Worm (Caenorhabditis elegans) whole organism, young adult: ENCODE results near the gene fbxc-44.

Experiments
- C06A6.2 ChIP-seq: fragments of 200-800 bp; sonication (Bioruptor generic); conservative IDR thresholded peaks from 2 replicates; pipeline ENCODE4 v1.3.6; 2022; ENCODE audit warnings: missing genetic modification characterization, missing compliant biosample characterization
- F23B12.7 ChIP-seq: sonication (generic microtip); optimal IDR thresholded peaks from 2 replicates; lab custom pipeline; 2017; ENCODE audit warnings: missing genetic modification characterization, mild to moderate bottlenecking, missing compliant biosample characterization, antibody characterized with exemption, moderate library complexity; ENCODE audit not compliant: insufficient read depth
- F49E8.2 ChIP-seq: sonication (generic microtip); optimal IDR thresholded peaks from 3 replicates; lab custom pipeline; 2017; ENCODE audit warnings: missing genetic modification characterization, mild to moderate bottlenecking, missing compliant biosample characterization, antibody characterized with exemption, moderate library complexity; ENCODE audit not compliant: insufficient read depth
- F57A8.1 ChIP-seq: fragments of 200-800 bp; sonication (Bioruptor generic); optimal IDR thresholded peaks from 2 replicates; lab custom pipeline; 2018; ENCODE audit warnings: mild to moderate bottlenecking, missing genetic modification characterization, moderate library complexity, missing compliant biosample characterization
- K12H6.12 ChIP-seq: fragments of 200-800 bp; sonication (Bioruptor generic); optimal IDR thresholded peaks from 2 replicates; lab custom pipeline; 2018; ENCODE audit warnings: mild to moderate bottlenecking, missing genetic modification characterization, missing compliant biosample characterization
- T26A5.8 ChIP-seq: sonication (generic microtip); optimal IDR thresholded peaks from 2 replicates; lab custom pipeline; 2016; ENCODE audit warnings: missing genetic modification characterization, missing compliant biosample characterization
- akir-1 ChIP-seq: fragments of 200-800 bp; sonication (Bioruptor generic); optimal IDR thresholded peaks from 2 replicates; lab custom pipeline; 2018; ENCODE audit warnings: mild to moderate bottlenecking, missing genetic modification characterization, moderate library complexity, missing compliant biosample characterization
- aptf-2 ChIP-seq: fragments of 200-800 bp; sonication (Bioruptor generic); conservative IDR thresholded peaks from 2 replicates; pipeline ENCODE4 v1.3.6; 2022; ENCODE audit warnings: missing genetic modification reagents, missing genetic modification characterization, missing compliant biosample characterization
- aptf-3 ChIP-seq: fragments of 200-800 bp; sonication (Bioruptor generic); IDR thresholded peaks from 2 replicates; pipeline ENCODE4 v1.3.6; 2022; ENCODE audit warnings: missing genetic modification characterization, missing compliant biosample characterization
- athp-1 ChIP-seq: sonication (generic microtip); optimal IDR thresholded peaks from 2 replicates; lab custom pipeline; 2017; ENCODE audit warnings: mild to moderate bottlenecking, missing genetic modification characterization, missing compliant biosample characterization
- attf-5 ChIP-seq: fragments of 200-800 bp; sonication (Bioruptor generic); optimal IDR thresholded peaks from 2 replicates; lab custom pipeline; 2018; ENCODE audit warnings: mild to moderate bottlenecking, missing genetic modification characterization, missing compliant biosample characterization
- attf-6 ChIP-seq: fragments of 200-800 bp; sonication (Bioruptor generic); IDR thresholded peaks from 2 replicates; pipeline ENCODE4 v1.3.6; 2022; ENCODE audit warnings: missing genetic modification reagents, missing genetic modification characterization, missing compliant biosample characterization
- cebp-1 ChIP-seq, 2 experiments: fragments of 200-800 bp in 1 of 2; sonication (Bioruptor generic) in 1 of 2; sonication (generic microtip) in 1 of 2; IDR thresholded peaks in 1 of 2; optimal IDR thresholded peaks in 1 of 2; 2 replicates each; pipeline versions ENCODE4 v1.3.6 to Lab custom; 2017 to 2022; ENCODE audit warnings: missing compliant biosample characterization in 2 of 2, missing genetic modification characterization in 2 of 2, mild to moderate bottlenecking in 1 of 2, missing genetic modification reagents in 1 of 2, moderate library complexity in 1 of 2
- ceh-40 ChIP-seq: fragments of 200-800 bp; sonication (Bioruptor generic); IDR thresholded peaks from 2 replicates; pipeline ENCODE4 v1.3.6; 2022; ENCODE audit warnings: missing genetic modification characterization, missing compliant biosample characterization
- dpff-1 ChIP-seq: sonication (generic microtip); optimal IDR thresholded peaks from 2 replicates; lab custom pipeline; 2017; ENCODE audit warnings: mild to moderate bottlenecking, missing genetic modification characterization, missing compliant biosample characterization
- dpl-1 ChIP-seq: fragments of 150-350 bp; optimal IDR thresholded peaks from 2 replicates; lab custom pipeline; 2014; ENCODE audit warnings: missing biosample characterization, missing genetic modification reagents, missing genetic modification characterization
- egrh-3 ChIP-seq: fragments of 200-800 bp; sonication (Bioruptor generic); IDR thresholded peaks from 2 replicates; pipeline ENCODE4 v1.3.6; 2022; ENCODE audit warnings: missing genetic modification reagents, missing genetic modification characterization, missing compliant biosample characterization
- hlh-26 ChIP-seq: fragments of 200-800 bp; sonication (Bioruptor generic); conservative IDR thresholded peaks from 2 replicates; pipeline ENCODE4 v1.3.6; 2022; ENCODE audit warnings: missing genetic modification reagents, missing genetic modification characterization, missing compliant biosample characterization
- hmg-1.2 ChIP-seq: fragments of 200-800 bp; sonication (Bioruptor generic); IDR thresholded peaks from 2 replicates; pipeline ENCODE4 v1.3.6; 2022; ENCODE audit warnings: missing genetic modification reagents, missing genetic modification characterization, missing compliant biosample characterization
- let-607 ChIP-seq, 2 experiments: fragments of 200-800 bp in 1 of 2; sonication (Bioruptor generic) in 1 of 2; sonication (generic microtip) in 1 of 2; optimal IDR thresholded peaks; 2 replicates each; lab custom pipeline; 2016 to 2018; ENCODE audit warnings: mild to moderate bottlenecking in 2 of 2, missing compliant biosample characterization in 2 of 2, missing genetic modification characterization in 2 of 2, moderate library complexity in 2 of 2, missing genotype in 1 of 2
- lin-26 ChIP-seq: fragments of 200-800 bp; sonication (Bioruptor generic); IDR thresholded peaks from 2 replicates; pipeline ENCODE4 v1.3.6; 2022; ENCODE audit warnings: missing genetic modification reagents, missing genetic modification characterization, missing compliant biosample characterization
- lin-54 ChIP-seq: fragments of 200-800 bp; sonication (Bioruptor generic); optimal IDR thresholded peaks from 2 replicates; lab custom pipeline; 2018; ENCODE audit warnings: mild to moderate bottlenecking, missing genetic modification characterization, missing compliant biosample characterization
- lsl-1 ChIP-seq: fragments of 200-800 bp; sonication (Bioruptor generic); optimal IDR thresholded peaks from 2 replicates; lab custom pipeline; 2018; ENCODE audit warnings: mild to moderate bottlenecking, missing genetic modification characterization, moderate library complexity, missing compliant biosample characterization
- lsy-27 ChIP-seq: sonication (generic microtip); optimal IDR thresholded peaks from 2 replicates; lab custom pipeline; 2017; ENCODE audit warnings: missing genetic modification characterization, mild to moderate bottlenecking, missing compliant biosample characterization, antibody characterized with exemption, missing genotype, borderline replicate concordance; ENCODE audit not compliant: insufficient read depth
- madf-3 ChIP-seq: fragments of 200-800 bp; sonication (Bioruptor generic); IDR thresholded peaks from 2 replicates; pipeline ENCODE4 v1.3.6; 2022; ENCODE audit warnings: missing genetic modification reagents, missing genetic modification characterization, missing compliant biosample characterization
- madf-6 ChIP-seq: fragments of 200-800 bp; sonication (Bioruptor generic); IDR thresholded peaks from 2 replicates; pipeline ENCODE4 v1.3.6; 2022; ENCODE audit warnings: missing genetic modification reagents, missing genetic modification characterization, missing compliant biosample characterization
- mel-28 ChIP-seq: sonication (generic microtip); optimal IDR thresholded peaks from 2 replicates; lab custom pipeline; 2016; ENCODE audit warnings: borderline replicate concordance, mild to moderate bottlenecking, missing genetic modification characterization, missing compliant biosample characterization
- mxl-1 ChIP-seq: sonication (generic microtip); optimal IDR thresholded peaks from 2 replicates; lab custom pipeline; 2016; ENCODE audit warnings: missing genetic modification characterization, missing compliant biosample characterization
- nfya-1 ChIP-seq: sonication (generic microtip); optimal IDR thresholded peaks from 2 replicates; lab custom pipeline; 2017; ENCODE audit warnings: antibody characterized with exemption, missing compliant biosample characterization, missing genetic modification characterization, borderline replicate concordance; ENCODE audit not compliant: insufficient read depth
- nfya-2 ChIP-seq: fragments of 200-800 bp; sonication (Bioruptor generic); IDR thresholded peaks from 2 replicates; pipeline ENCODE4 v1.3.6; 2022; ENCODE audit warnings: missing genetic modification reagents, missing genetic modification characterization, missing compliant biosample characterization
- nhr-120 ChIP-seq: fragments of 200-800 bp; sonication (Bioruptor generic); IDR thresholded peaks from 2 replicates; pipeline ENCODE4 v1.3.6; 2022; ENCODE audit warnings: missing genetic modification characterization, missing compliant biosample characterization
- nhr-27 ChIP-seq: fragments of 200-800 bp; sonication (Bioruptor generic); optimal IDR thresholded peaks from 2 replicates; lab custom pipeline; 2018; ENCODE audit warnings: mild to moderate bottlenecking, missing genetic modification characterization, moderate library complexity, missing compliant biosample characterization
- nhr-90 ChIP-seq: sonication (generic microtip); optimal IDR thresholded peaks from 2 replicates; lab custom pipeline; 2016; ENCODE audit warnings: missing genotype, mild to moderate bottlenecking, missing genetic modification characterization, missing compliant biosample characterization
- snpc-4 ChIP-seq, 5 experiments: fragments of 150-350 bp in 1 of 5; sonication (generic microtip) in 4 of 5; optimal IDR thresholded peaks; 2 replicates each; lab custom pipeline; 2014 to 2018; ENCODE audit warnings: missing genetic modification characterization in 5 of 5, missing biosample characterization in 3 of 5, antibody characterized with exemption in 2 of 5, mild to moderate bottlenecking in 2 of 5, missing compliant biosample characterization in 2 of 5, missing genotype in 2 of 5, moderate library complexity in 2 of 5, missing genetic modification reagents in 1 of 5
- somi-1 ChIP-seq: fragments of 200-800 bp; sonication (Bioruptor generic); optimal IDR thresholded peaks from 2 replicates; lab custom pipeline; 2018; ENCODE audit warnings: mild to moderate bottlenecking, missing genetic modification characterization, missing compliant biosample characterization
- tbp1 ChIP-seq: fragments of 200-800 bp; sonication (Bioruptor generic); optimal IDR thresholded peaks from 2 replicates; lab custom pipeline; 2018; ENCODE audit warnings: mild to moderate bottlenecking, missing genetic modification characterization, missing compliant biosample characterization
- tlf-1 ChIP-seq: fragments of 200-800 bp; sonication (Bioruptor generic); optimal IDR thresholded peaks from 2 replicates; lab custom pipeline; 2018; ENCODE audit warnings: mild to moderate bottlenecking, missing genetic modification characterization, missing compliant biosample characterization
- unc-62 ChIP-seq: fragments of 150-350 bp; optimal IDR thresholded peaks from 2 replicates; lab custom pipeline; 2014; ENCODE audit warnings: missing biosample characterization, missing genetic modification reagents, missing genetic modification characterization
- xnd-1 ChIP-seq: sonication (generic microtip); optimal IDR thresholded peaks from 2 replicates; lab custom pipeline; 2016; ENCODE audit warnings: missing genotype, missing genetic modification reagents, missing genetic modification characterization, missing compliant biosample characterization
- zfh-2 ChIP-seq: fragments of 200-800 bp; sonication (Bioruptor generic); conservative IDR thresholded peaks from 2 replicates; pipeline ENCODE4 v1.3.6; 2022; ENCODE audit warnings: missing genetic modification reagents, missing genetic modification characterization, missing compliant biosample characterization
- ztf-18 ChIP-seq: sonication (generic microtip); optimal IDR thresholded peaks from 2 replicates; lab custom pipeline; 2016; ENCODE audit warnings: missing genotype, mild to moderate bottlenecking, missing genetic modification characterization, missing compliant biosample characterization
- ztf-26 ChIP-seq: sonication (generic microtip); optimal IDR thresholded peaks from 2 replicates; lab custom pipeline; 2017; ENCODE audit warnings: missing genetic modification characterization, missing compliant biosample characterization
- ztf-28 ChIP-seq: fragments of 200-800 bp; sonication (Bioruptor generic); IDR thresholded peaks from 2 replicates; pipeline ENCODE4 v1.3.6; 2022; ENCODE audit warnings: missing genetic modification reagents, missing genetic modification characterization, missing compliant biosample characterization

fbxc-44 gene

ce11 chrII:4258683-4259082 is 21.1 kb upstream of the fbxc-44 start, which contains the start of gene clec-135:
Gene clec-135, minus strand, starts transcription at chrII:4258783.
- TF ChIP-seq hmg-1.2 = no peak

ce11 chrII:4256541-4257001 is 19.0 kb upstream of the fbxc-44 start, which contains the start of gene C16A11.7:
Gene C16A11.7, minus strand, starts transcription at chrII:4256951.
- no peak for TF ChIP-seq lsy-27 (tag; lab: Kevin White, UChicago)
- TF ChIP-seq nhr-120 (GFP tag; lab: Robert Waterston, UW) = no peak
- TF ChIP-seq ztf-28 (GFP tag; lab: Robert Waterston, UW) = no peak
- no peak for TF ChIP-seq cebp-1 (GFP tag; IDR thresholded peaks at IDR 0.05; lab: Robert Waterston, UW)
- TF ChIP-seq cebp-1 (tag; optimal IDR thresholded peaks at IDR 0.05; lab: Kevin White, UChicago) = no peak
- no peak for TF ChIP-seq lin-54
- TF ChIP-seq T26A5.8 (tag; lab: Kevin White, UChicago) = no peak
- no peak for TF ChIP-seq attf-5 (GFP tag; lab: Kevin White, UChicago)
- TF ChIP-seq zfh-2 (GFP tag; lab: Robert Waterston, UW) = no peak
- TF ChIP-seq somi-1 (GFP tag; lab: Kevin White, UChicago) = no peak
- no peak for TF ChIP-seq F49E8.2 (tag; lab: Kevin White, UChicago)
- no peak for TF ChIP-seq aptf-3 (GFP tag; lab: Robert Waterston, UW)
- TF ChIP-seq unc-62 (GFP tag; lab: Kevin White, UChicago) = no peak
- TF ChIP-seq lin-26 (GFP tag; lab: Robert Waterston, UW) = no peak
- no peak for TF ChIP-seq akir-1
- TF ChIP-seq tbp1 (GFP tag; lab: Kevin White, UChicago) = no peak
- TF ChIP-seq attf-6 (GFP tag; lab: Robert Waterston, UW) = no peak
- no peak for TF ChIP-seq K12H6.12
- TF ChIP-seq nhr-90 (tag; lab: Kevin White, UChicago) = no peak
- TF ChIP-seq let-607 (tag; optimal IDR thresholded peaks at IDR 0.05; lab: Kevin White, UChicago) = no peak

- TF ChIP-seq T26A5.8 (tag; lab: Kevin White, UChicago) (no peak), C06A6.2 (no peak), mxl-1 (tag; lab: Kevin White, UChicago) (no peak), ceh-40 (GFP tag; lab: Robert Waterston, UW) (no peak), F49E8.2 (tag; lab: Kevin White, UChicago) (no peak), ztf-18 (tag; lab: Kevin White, UChicago) (no peak), ztf-26 (tag; lab: Kevin White, UChicago) (no peak), nfya-1 (tag; lab: Kevin White, UChicago) (no peak), nhr-27 (tag; lab: Kevin White, UChicago) (no peak), snpc-4 (GFP tag; optimal IDR thresholded peaks at IDR 0.05; lab: Kevin White, UChicago) (no peak), snpc-4 (tag; optimal IDR thresholded peaks at IDR 0.05; lab: Kevin White, UChicago) (no peak), nfya-2 (no peak), F57A8.1 (GFP tag; lab: Kevin White, UChicago) (no peak), mel-28 (tag; lab: Kevin White, UChicago) (no peak)
- TF ChIP-seq, all 124 proteins: peak for 0
Observed at ce11 chrII:4246897-4247296, 9.3 kb upstream of the fbxc-44 start, which contains the start of gene gpa-11. Gene gpa-11, plus strand, starts transcription at chrII:4247197.

- peak; percentile 27 for TF ChIP-seq xnd-1
- no peak for TF ChIP-seq dpff-1 (tag; lab: Kevin White, UChicago)
- TF ChIP-seq dpl-1 (GFP tag; lab: Kevin White, UChicago) = no peak
- no peak for TF ChIP-seq F23B12.7 (tag; lab: Kevin White, UChicago)
- TF ChIP-seq madf-6 (GFP tag; lab: Robert Waterston, UW) = peak; percentile 57
- TF ChIP-seq tlf-1 (GFP tag; lab: Kevin White, UChicago) = no peak
- no peak for TF ChIP-seq aptf-2 (GFP tag; lab: Robert Waterston, UW)
- no peak for TF ChIP-seq athp-1 (tag; lab: Kevin White, UChicago)
- TF ChIP-seq hlh-26 (GFP tag; lab: Robert Waterston, UW) = no peak
- no peak for TF ChIP-seq madf-3 (GFP tag; lab: Robert Waterston, UW)
- TF ChIP-seq T26A5.8 (tag; lab: Kevin White, UChicago) = no peak
- no peak for TF ChIP-seq egrh-3 (GFP tag; lab: Robert Waterston, UW)
- TF ChIP-seq lsl-1 (GFP tag; lab: Kevin White, UChicago) = peak; percentile 79
Observed at ce11 chrII:4244959-4245358, 7.4 kb upstream of the fbxc-44 start.
